Fruit fly (Drosophila melanogaster) whole organism, embryonic: ENCODE measurements around the gene Dpm3.

ENCODE experiments used
- D19A ChIP-seq: fragments of 200-800 bp; optimal IDR thresholded peaks from 3 replicates; lab custom pipeline; 2019; ENCODE audit warnings: missing biosample characterization, mild to moderate bottlenecking, missing genetic modification characterization, moderate library complexity
- peb ChIP-seq: fragments of 200-800 bp; sonication (Bioruptor generic); IDR thresholded peaks from 2 replicates; pipeline ENCODE4 v1.3.6; 2022; ENCODE audit warnings: missing biosample characterization, missing genetic modification characterization

DNA sequence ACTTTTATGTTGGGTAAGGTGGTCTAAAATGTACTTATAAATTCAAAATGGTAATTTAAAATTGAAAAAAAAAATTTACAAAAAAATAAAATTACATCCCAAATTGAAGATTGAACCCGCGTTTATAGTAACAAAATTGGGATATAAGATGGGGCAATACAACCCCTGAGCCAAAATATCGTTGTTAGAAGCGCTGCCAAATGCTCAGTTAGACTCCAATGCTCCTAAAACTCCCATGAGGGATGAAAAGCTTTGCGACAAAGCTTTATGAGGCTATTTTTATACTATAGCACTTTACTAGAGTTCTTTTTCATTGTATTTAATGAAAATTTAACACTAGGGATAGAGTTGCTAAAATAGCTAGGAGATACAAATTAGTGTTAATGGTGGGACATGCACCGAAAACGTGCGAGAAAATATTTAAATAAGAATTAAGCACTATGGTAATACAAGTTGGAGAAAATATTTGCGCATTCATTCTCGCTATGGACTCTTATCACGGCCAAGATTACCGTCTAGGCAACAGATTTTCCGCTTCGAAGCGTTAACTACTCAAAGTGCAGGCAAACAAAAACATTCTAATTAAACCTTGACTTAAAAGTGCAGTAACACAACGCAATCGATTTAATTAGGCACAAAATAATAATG lies 39.4 kb downstream of the Dpm3 start:
- TF ChIP-seq D19A (no peak), peb (GFP tag; lab: Robert Waterston, UW) (no peak)
